Fruit fly (Drosophila melanogaster): ENCODE measurements around the gene CG15742.

DNA sequence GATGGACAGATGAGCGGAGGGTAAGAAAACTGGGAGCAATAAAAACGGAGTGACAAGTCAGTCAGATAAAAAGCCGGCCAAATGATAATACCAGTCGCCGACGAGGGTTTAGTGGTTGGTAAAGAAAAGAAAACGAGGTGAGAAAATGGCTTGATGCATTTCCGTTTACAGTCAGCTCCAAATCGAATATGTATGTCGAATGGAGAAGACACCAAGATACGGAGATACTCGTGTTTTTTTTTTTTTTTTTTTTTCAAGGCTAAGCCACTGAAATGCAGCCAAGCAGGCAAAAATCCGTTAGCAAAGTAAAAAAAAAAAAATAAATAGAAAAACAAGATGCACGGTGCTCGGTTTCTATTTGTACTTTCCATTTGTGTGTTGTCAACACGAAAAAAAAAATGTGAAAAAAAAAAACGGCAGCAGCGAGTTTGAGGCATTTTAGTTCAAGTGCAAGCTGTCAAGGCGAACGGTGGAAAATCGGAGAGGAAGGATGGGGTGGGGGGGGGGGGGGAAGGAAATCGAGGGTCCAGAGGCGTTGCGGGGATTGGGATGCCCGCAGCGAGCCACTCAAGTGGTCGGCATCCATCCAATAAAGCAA, 14.5 kb downstream of the CG15742 start:
- TF ChIP-seq psq (optimal IDR thresholded peaks at IDR 0.05) (no peak), pan (optimal IDR thresholded peaks at IDR 0.05) (no peak)

Measured in whole organism.